Worm (Caenorhabditis elegans) whole organism, L4/young adult: ENCODE data around the gene gldi-3.

Experiments
- dao-5 ChIP-seq: sonication (generic microtip); optimal IDR thresholded peaks from 2 replicates; lab custom pipeline; 2016; ENCODE audit warnings: missing genotype, missing genetic modification characterization, moderate library complexity, missing compliant biosample characterization
- him-1 ChIP-seq: sonication (generic microtip); optimal IDR thresholded peaks from 2 replicates; lab custom pipeline; 2016; ENCODE audit warnings: missing genotype, missing genetic modification reagents, missing genetic modification characterization, missing compliant biosample characterization

DNA sequence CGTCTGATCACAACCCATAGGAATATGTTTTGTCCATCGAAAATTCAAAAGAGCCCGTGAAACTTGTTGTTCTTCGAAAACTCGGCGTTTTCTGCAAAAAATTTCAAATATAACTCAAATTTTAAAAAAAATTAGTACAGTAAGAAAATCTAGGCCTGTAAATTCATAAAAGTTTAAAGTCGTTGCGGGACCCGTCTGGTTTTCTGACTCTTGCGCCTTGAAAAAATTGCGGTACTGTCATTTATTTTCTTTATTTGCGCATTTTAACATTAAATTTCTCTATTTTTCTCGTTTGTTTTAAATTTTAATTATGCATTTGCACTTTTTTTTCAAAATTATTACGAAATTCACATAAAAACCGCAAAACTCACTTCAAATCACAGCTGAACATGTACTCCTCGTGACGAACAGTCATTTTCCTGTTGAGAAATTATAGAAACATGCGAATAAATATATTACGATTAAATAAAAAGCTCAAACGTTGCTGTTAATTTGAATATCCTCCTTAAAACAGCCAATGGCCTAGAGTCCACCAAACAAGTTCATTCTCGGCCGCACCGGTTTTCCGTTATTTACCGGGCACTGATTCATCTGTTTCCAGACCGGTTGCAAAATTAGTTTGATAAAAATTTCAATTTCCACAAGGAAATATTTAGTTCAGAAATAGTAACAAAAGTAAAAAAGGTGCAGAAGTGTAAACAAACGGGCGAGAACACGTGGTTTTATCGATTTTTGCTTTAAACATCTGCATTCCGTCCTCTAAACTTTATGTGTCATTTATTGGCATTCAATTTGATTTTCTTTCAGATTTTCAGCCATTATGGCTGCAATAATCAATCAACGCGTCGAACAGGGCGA, 39.4 kb upstream of the gldi-3 start, which contains the start of the genes csa-1 and wdfy-2:
- no peak for TF ChIP-seq him-1 (tag; lab: Kevin White, UChicago)
- TF ChIP-seq dao-5 (tag; lab: Kevin White, UChicago): no peak
